Worm (Caenorhabditis elegans): Measurements from ENCODE around the gene vha-8.

DNA sequence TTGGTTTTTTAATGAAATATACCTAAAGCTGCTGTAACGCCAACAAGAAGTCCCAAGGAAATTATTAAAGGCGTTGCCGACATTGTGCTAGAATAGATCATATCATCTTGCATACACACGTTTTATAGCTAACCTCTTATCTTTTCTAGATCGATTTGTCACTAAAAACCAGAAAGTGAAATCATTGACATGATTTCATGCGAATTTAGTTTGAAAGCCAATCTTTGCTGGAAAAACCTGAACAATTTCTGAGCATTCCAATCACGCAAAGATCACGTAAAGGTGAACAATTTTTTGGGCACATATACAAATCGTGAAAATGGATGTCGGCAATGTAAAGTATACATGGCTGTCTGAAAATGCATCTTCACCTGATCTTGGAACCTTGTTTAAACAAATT, 31.5 kb downstream of the vha-8 start, which contains the start of gene C17H12.6:
- TF ChIP-seq vab-7 (GFP tag; IDR thresholded peaks at IDR 0.05) (no peak), Y48G9A.11 (GFP tag; IDR thresholded peaks at IDR 0.05) (no peak), egl-27 (tag; optimal IDR thresholded peaks at IDR 0.05) (no peak)

All from whole organism, L4 larva.